Worm (Caenorhabditis elegans) whole organism, mixed stage, embryonic: ENCODE results near the gene Y48B6A.13.

Source experiments
- M03D4.4 ChIP-seq: sonication (generic microtip); optimal IDR thresholded peaks from 2 replicates; lab custom pipeline; 2017; ENCODE audit warnings: mild to moderate bottlenecking, missing genetic modification characterization, missing compliant biosample characterization
- bed-3 ChIP-seq: fragments of 200-800 bp; sonication (Bioruptor generic); optimal IDR thresholded peaks from 3 replicates; lab custom pipeline; 2018; ENCODE audit warnings: mild to moderate bottlenecking, missing genetic modification characterization, moderate library complexity, missing compliant biosample characterization
- blmp-1 ChIP-seq: fragments of 150-350 bp; optimal IDR thresholded peaks from 2 replicates; lab custom pipeline; 2014; ENCODE audit warnings: missing biosample characterization, missing genetic modification characterization
- ceh-39 ChIP-seq: fragments of 150-350 bp; optimal IDR thresholded peaks from 2 replicates; lab custom pipeline; 2014; ENCODE audit warnings: missing biosample characterization, missing genetic modification characterization
- ceh-43 ChIP-seq: fragments of 200-800 bp; sonication (Bioruptor generic); optimal IDR thresholded peaks from 2 replicates; lab custom pipeline; 2018; ENCODE audit warnings: mild to moderate bottlenecking, missing genetic modification characterization, moderate library complexity, missing compliant biosample characterization
- ceh-83 ChIP-seq: fragments of 200-800 bp; sonication (Bioruptor generic); optimal IDR thresholded peaks from 2 replicates; lab custom pipeline; 2018; ENCODE audit warnings: mild to moderate bottlenecking, missing genetic modification characterization, missing compliant biosample characterization
- ces-1 ChIP-seq: fragments of 150-350 bp; optimal IDR thresholded peaks from 2 replicates; lab custom pipeline; 2014; ENCODE audit warnings: missing biosample characterization, missing genetic modification reagents, missing genetic modification characterization
- cnd-1 ChIP-seq: fragments of 200-800 bp; sonication (Bioruptor generic); optimal IDR thresholded peaks from 2 replicates; lab custom pipeline; 2018; ENCODE audit warnings: mild to moderate bottlenecking, missing genetic modification characterization, missing compliant biosample characterization
- drap-1 ChIP-seq: fragments of 200-800 bp; sonication (Bioruptor generic); optimal IDR thresholded peaks from 3 replicates; lab custom pipeline; 2018; ENCODE audit warnings: mild to moderate bottlenecking, missing genetic modification characterization, missing compliant biosample characterization
- elt-1 ChIP-seq: sonication (generic microtip); optimal IDR thresholded peaks from 2 replicates; lab custom pipeline; 2017; ENCODE audit warnings: missing genetic modification characterization, mild to moderate bottlenecking, missing compliant biosample characterization, antibody characterized with exemption, moderate library complexity, borderline replicate concordance; ENCODE audit not compliant: insufficient read depth
- elt-3 ChIP-seq: fragments of 150-350 bp; optimal IDR thresholded peaks from 2 replicates; lab custom pipeline; 2014; ENCODE audit warnings: missing biosample characterization, missing genetic modification characterization
- flh-1 ChIP-seq: fragments of 200-800 bp; sonication (Bioruptor generic); optimal IDR thresholded peaks from 2 replicates; lab custom pipeline; 2018; ENCODE audit warnings: mild to moderate bottlenecking, missing genetic modification characterization, moderate library complexity, missing compliant biosample characterization
- ham-2 ChIP-seq: fragments of 200-800 bp; sonication (Bioruptor generic); optimal IDR thresholded peaks from 2 replicates; lab custom pipeline; 2018; ENCODE audit warnings: mild to moderate bottlenecking, missing genetic modification characterization, missing compliant biosample characterization
- hlh-1 ChIP-seq: fragments of 150-350 bp; optimal IDR thresholded peaks from 2 replicates; lab custom pipeline; 2014; ENCODE audit warnings: missing biosample characterization, missing genetic modification reagents, missing genetic modification characterization
- lin-13 ChIP-seq: fragments of 150-350 bp; optimal IDR thresholded peaks from 2 replicates; lab custom pipeline; 2014; ENCODE audit warnings: missing biosample characterization, missing genetic modification characterization
- lin-32 ChIP-seq: fragments of 200-800 bp; sonication (Bioruptor generic); optimal IDR thresholded peaks from 2 replicates; lab custom pipeline; 2018; ENCODE audit warnings: mild to moderate bottlenecking, missing genetic modification characterization, missing compliant biosample characterization
- lsy-2 ChIP-seq: fragments of 150-350 bp; optimal IDR thresholded peaks from 2 replicates; lab custom pipeline; 2014; ENCODE audit warnings: missing biosample characterization, missing genetic modification characterization
- mab-5 ChIP-seq: fragments of 150-350 bp; optimal IDR thresholded peaks from 2 replicates; lab custom pipeline; 2014; ENCODE audit warnings: missing biosample characterization, missing genetic modification characterization
- mep-1 ChIP-seq: fragments of 150-350 bp; optimal IDR thresholded peaks from 2 replicates; lab custom pipeline; 2017; ENCODE audit warnings: missing biosample characterization, missing genetic modification reagents, missing genetic modification characterization, inconsistent platforms
- mls-2 ChIP-seq: sonication (generic microtip); optimal IDR thresholded peaks from 2 replicates; lab custom pipeline; 2016; ENCODE audit warnings: mild to moderate bottlenecking, missing genetic modification characterization, moderate library complexity, missing compliant biosample characterization
- nhr-12 ChIP-seq: fragments of 150-350 bp; optimal IDR thresholded peaks from 2 replicates; lab custom pipeline; 2014; ENCODE audit warnings: missing biosample characterization, missing genetic modification characterization
- nhr-2 ChIP-seq: fragments of 150-350 bp; optimal IDR thresholded peaks from 2 replicates; lab custom pipeline; 2014; ENCODE audit warnings: missing biosample characterization, missing genetic modification characterization
- nhr-237 ChIP-seq: fragments of 150-350 bp; optimal IDR thresholded peaks from 2 replicates; lab custom pipeline; 2014; ENCODE audit warnings: missing biosample characterization, missing genetic modification characterization
- nhr-28 ChIP-seq: fragments of 150-350 bp; optimal IDR thresholded peaks from 2 replicates; lab custom pipeline; 2014; ENCODE audit warnings: missing biosample characterization, missing genetic modification characterization
- nhr-76 ChIP-seq: sonication (generic microtip); optimal IDR thresholded peaks from 2 replicates; lab custom pipeline; 2017; ENCODE audit warnings: missing biosample characterization, missing genetic modification characterization
- pha-4 ChIP-seq: fragments of 150-350 bp; optimal IDR thresholded peaks from 2 replicates; lab custom pipeline; 2018; ENCODE audit warnings: missing biosample characterization, missing genetic modification reagents, missing genetic modification characterization
- sem-2 ChIP-seq: fragments of 200-800 bp; sonication (Bioruptor generic); optimal IDR thresholded peaks from 2 replicates; lab custom pipeline; 2018; ENCODE audit warnings: mild to moderate bottlenecking, missing genetic modification characterization, missing compliant biosample characterization
- snpc-4 ChIP-seq: fragments of 150-350 bp; optimal IDR thresholded peaks from 2 replicates; lab custom pipeline; 2014; ENCODE audit warnings: missing biosample characterization, missing genetic modification characterization
- sptf-1 ChIP-seq: sonication (generic microtip); optimal IDR thresholded peaks from 2 replicates; lab custom pipeline; 2017; ENCODE audit warnings: mild to moderate bottlenecking, missing genetic modification characterization, moderate library complexity, missing compliant biosample characterization
- tbx-8 ChIP-seq: fragments of 200-800 bp; sonication (Bioruptor generic); optimal IDR thresholded peaks from 2 replicates; lab custom pipeline; 2018; ENCODE audit warnings: mild to moderate bottlenecking, missing genetic modification characterization, moderate library complexity, missing compliant biosample characterization
- unc-120 ChIP-seq: sonication (generic microtip); optimal IDR thresholded peaks from 2 replicates; lab custom pipeline; 2017; ENCODE audit warnings: missing genetic modification characterization, missing compliant biosample characterization; ENCODE audit not compliant: poor library complexity, severe bottlenecking
- unc-39 ChIP-seq: fragments of 150-350 bp; optimal IDR thresholded peaks from 2 replicates; lab custom pipeline; 2014; ENCODE audit warnings: missing biosample characterization, missing genetic modification characterization
- unc-62 ChIP-seq: fragments of 150-350 bp; optimal IDR thresholded peaks from 2 replicates; lab custom pipeline; 2014; ENCODE audit warnings: missing biosample characterization, missing genetic modification reagents, missing genetic modification characterization
- zip-8 ChIP-seq: fragments of 150-350 bp; optimal IDR thresholded peaks from 2 replicates; lab custom pipeline; 2014; ENCODE audit warnings: missing biosample characterization, missing genetic modification characterization
- ztf-11 ChIP-seq: fragments of 150-350 bp; optimal IDR thresholded peaks from 2 replicates; lab custom pipeline; 2014; ENCODE audit warnings: missing biosample characterization, missing genetic modification characterization

The Y48B6A.13 gene

DNA sequence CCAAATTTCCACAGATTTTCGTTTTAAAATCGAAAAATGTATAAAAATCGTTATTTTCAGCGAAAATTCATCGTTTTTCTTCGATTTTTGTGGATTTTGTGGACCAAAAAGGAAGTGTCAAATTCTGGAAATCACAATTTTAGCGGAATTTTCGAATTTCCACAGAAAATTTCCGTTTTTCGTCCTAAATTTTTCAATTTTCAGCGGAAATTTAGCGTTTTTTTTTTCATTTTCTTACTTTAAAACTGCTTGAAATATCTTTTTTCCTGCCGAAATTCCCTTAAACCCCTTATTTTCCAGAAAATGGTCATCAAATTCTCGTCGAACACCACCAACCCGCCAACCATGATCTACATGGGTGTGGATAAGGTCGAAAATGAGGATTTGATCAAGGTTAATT, 26.0 kb upstream of the Y48B6A.13 start, which contains the start of gene Y54G11A.2:
Gene Y54G11A.2 (plus strand): TSS at position 301 of the 400 bp plus-strand sequence.
- no peak for TF ChIP-seq unc-120 (tag; lab: Kevin White, UChicago)
- no peak for TF ChIP-seq mep-1
- no peak for TF ChIP-seq snpc-4 (tag; lab: Kevin White, UChicago)
- no peak for TF ChIP-seq elt-1 (tag; lab: Kevin White, UChicago)
- no peak for TF ChIP-seq hlh-1 (tag; lab: Kevin White, UChicago)
- TF ChIP-seq ces-1 = no peak

DNA sequence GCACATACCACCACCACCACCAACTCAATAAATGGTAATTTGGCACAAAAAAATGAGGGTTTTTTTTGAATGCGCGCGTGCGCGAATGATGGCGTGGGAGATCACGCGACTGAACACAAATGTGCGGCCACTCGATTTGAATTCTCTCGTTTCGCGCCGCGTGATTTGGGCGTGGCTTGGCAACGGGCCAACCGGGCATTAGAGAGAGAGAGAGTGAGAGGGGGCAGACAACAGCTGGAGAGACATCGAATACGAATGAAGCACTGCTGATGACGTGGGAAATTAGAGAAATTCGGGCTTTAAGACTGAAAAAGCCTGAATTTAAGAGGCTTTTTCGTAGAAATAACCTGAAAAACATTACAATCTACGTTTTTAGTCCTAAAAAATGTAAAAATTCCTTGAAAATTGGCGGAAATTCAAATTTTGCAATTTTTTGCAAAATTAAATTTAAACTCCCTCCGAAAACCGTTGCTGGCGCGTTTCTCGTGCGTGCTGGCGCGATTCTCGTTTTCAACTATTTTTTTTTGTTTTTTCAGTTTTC, 25.4 kb upstream of the Y48B6A.13 start:
- TF ChIP-seq bed-3 (GFP tag; lab: Kevin White, UChicago) = no peak
- peak; percentile 79 for TF ChIP-seq lsy-2
- TF ChIP-seq unc-120 (tag; lab: Kevin White, UChicago) = peak; percentile 75
- peak; percentile 70 for TF ChIP-seq lin-13 (tag; lab: Kevin White, UChicago)
- TF ChIP-seq snpc-4 (tag; lab: Kevin White, UChicago) = no peak
- peak; percentile 78 for TF ChIP-seq drap-1 (GFP tag; lab: Kevin White, UChicago)
- TF ChIP-seq tbx-8 = peak; percentile 75
- TF ChIP-seq sem-2 (GFP tag; lab: Kevin White, UChicago) = peak; percentile 19
- peak; percentile 94 for TF ChIP-seq ces-1
- peak; percentile 34 for TF ChIP-seq elt-1 (tag; lab: Kevin White, UChicago)
- peak; percentile 26 for TF ChIP-seq unc-62 (GFP tag; lab: Kevin White, UChicago)
- peak; percentile 87 for TF ChIP-seq pha-4 (tag; lab: Kevin White, UChicago)
- TF ChIP-seq zip-8 = no peak
- peak; percentile 64 for TF ChIP-seq M03D4.4 (tag; lab: Kevin White, UChicago)
- TF ChIP-seq nhr-76 = no peak
- peak; percentile 86 for TF ChIP-seq sptf-1 (tag; lab: Kevin White, UChicago)
- TF ChIP-seq hlh-1 (tag; lab: Kevin White, UChicago) = peak; percentile 7
- TF ChIP-seq nhr-2 = peak; percentile 31
- TF ChIP-seq mab-5 (tag; lab: Kevin White, UChicago) = no peak
- peak; percentile 8 for TF ChIP-seq flh-1 (GFP tag; lab: Kevin White, UChicago)
- TF ChIP-seq nhr-28 (tag; lab: Kevin White, UChicago) = peak; percentile 6
- TF ChIP-seq mep-1 = peak; percentile 44
- no peak for TF ChIP-seq elt-3 (tag; lab: Kevin White, UChicago)
- TF ChIP-seq nhr-237 = peak; percentile 53
- peak; percentile 1 for TF ChIP-seq nhr-12 (tag; lab: Kevin White, UChicago)
- peak; percentile 63 for TF ChIP-seq ztf-11
- peak; percentile 18 for TF ChIP-seq ham-2 (GFP tag; lab: Kevin White, UChicago)
- TF ChIP-seq mls-2 (tag; lab: Kevin White, UChicago) = peak; percentile 89
- peak; percentile 81 for TF ChIP-seq ceh-83 (GFP tag; lab: Kevin White, UChicago)
- peak; percentile 7 for TF ChIP-seq ceh-43
- TF ChIP-seq blmp-1 (tag; lab: Kevin White, UChicago) = peak; percentile 39
- TF ChIP-seq cnd-1 (tag; lab: Kevin White, UChicago) = peak; percentile 92
- peak; percentile 60 for TF ChIP-seq ceh-39 (tag; lab: Kevin White, UChicago)
- TF ChIP-seq unc-39 = peak; percentile 78
- peak; percentile 85 for TF ChIP-seq lin-32 (GFP tag; lab: Kevin White, UChicago)

DNA sequence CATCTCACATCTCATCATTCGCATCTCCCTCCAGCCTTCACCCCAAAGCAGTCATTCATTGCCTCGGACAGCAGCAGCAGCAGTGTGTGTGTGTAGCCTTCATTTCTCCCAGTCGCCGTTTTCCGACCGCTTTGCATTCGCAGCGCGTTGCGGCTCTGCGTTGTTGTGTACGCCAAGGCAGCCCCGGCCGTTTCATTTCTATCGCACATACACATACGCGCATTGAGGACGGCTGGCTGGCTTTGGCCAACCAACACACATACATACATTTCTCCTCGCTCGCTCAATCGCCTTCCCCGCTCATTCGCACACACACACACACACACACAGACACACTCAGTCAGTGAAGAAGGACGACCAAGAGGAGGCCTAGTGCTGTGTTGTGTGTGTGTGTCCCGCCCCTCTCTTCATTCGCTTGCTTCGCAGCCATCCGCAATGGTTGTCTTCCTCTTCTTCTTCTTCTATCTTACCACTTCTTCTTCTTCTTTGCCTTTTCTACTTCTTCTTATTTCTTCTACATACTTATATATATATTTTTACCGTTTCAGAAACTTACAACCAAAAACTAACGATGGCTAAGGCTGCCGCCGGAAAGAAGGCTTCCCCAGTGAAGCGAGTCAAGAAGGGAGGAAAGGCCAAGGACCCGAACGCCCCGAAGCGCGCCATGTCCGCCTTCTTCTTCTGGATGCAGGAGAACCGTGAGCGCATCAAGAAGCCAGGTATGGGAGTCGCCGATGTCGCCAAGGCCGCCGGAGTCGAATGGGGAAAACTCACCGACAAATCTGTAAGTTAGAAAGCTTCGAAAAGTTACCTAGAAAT, 24.3 kb upstream of the Y48B6A.13 start, which contains the start of gene hmg-1.1:
Gene hmg-1.1 (plus strand): TSS at position 549 of the 819 bp plus-strand sequence.
- no peak for TF ChIP-seq unc-39
- no peak for TF ChIP-seq nhr-2
- TF ChIP-seq ceh-43 = no peak
- peak; percentile 41 for TF ChIP-seq ztf-11
- TF ChIP-seq cnd-1 (tag; lab: Kevin White, UChicago) = peak; percentile 73
- TF ChIP-seq nhr-28 (tag; lab: Kevin White, UChicago) = no peak
- TF ChIP-seq mls-2 (tag; lab: Kevin White, UChicago) = peak; percentile 90
- TF ChIP-seq bed-3 (GFP tag; lab: Kevin White, UChicago) = peak; percentile 9
- TF ChIP-seq sptf-1 (tag; lab: Kevin White, UChicago) = peak; percentile 78
- TF ChIP-seq drap-1 (GFP tag; lab: Kevin White, UChicago) = peak; percentile 83
- TF ChIP-seq flh-1 (GFP tag; lab: Kevin White, UChicago) = peak; percentile 53
- peak; percentile 65 for TF ChIP-seq nhr-237
- peak; percentile 81 for TF ChIP-seq M03D4.4 (tag; lab: Kevin White, UChicago)
- no peak for TF ChIP-seq snpc-4 (tag; lab: Kevin White, UChicago)
- TF ChIP-seq elt-1 (tag; lab: Kevin White, UChicago) = no peak
- TF ChIP-seq nhr-12 (tag; lab: Kevin White, UChicago) = no peak
- no peak for TF ChIP-seq ceh-83 (GFP tag; lab: Kevin White, UChicago)
- peak; percentile 62 for TF ChIP-seq hlh-1 (tag; lab: Kevin White, UChicago)
- peak; percentile 26 for TF ChIP-seq lsy-2
- TF ChIP-seq nhr-76 = peak; percentile 52
- no peak for TF ChIP-seq elt-3 (tag; lab: Kevin White, UChicago)
- TF ChIP-seq lin-32 (GFP tag; lab: Kevin White, UChicago) = peak; percentile 50
- peak; percentile 97 for TF ChIP-seq ham-2 (GFP tag; lab: Kevin White, UChicago)
- TF ChIP-seq lin-13 (tag; lab: Kevin White, UChicago) = peak; percentile 84
- no peak for TF ChIP-seq blmp-1 (tag; lab: Kevin White, UChicago)
- TF ChIP-seq mab-5 (tag; lab: Kevin White, UChicago) = no peak
- TF ChIP-seq zip-8 = no peak
- peak; percentile 54 for TF ChIP-seq sem-2 (GFP tag; lab: Kevin White, UChicago)
- TF ChIP-seq unc-120 (tag; lab: Kevin White, UChicago) = peak; percentile 97
- no peak for TF ChIP-seq tbx-8
- peak; percentile 25 for TF ChIP-seq unc-62 (GFP tag; lab: Kevin White, UChicago)
- TF ChIP-seq mep-1 = peak; percentile 63
- peak; percentile 77 for TF ChIP-seq pha-4 (tag; lab: Kevin White, UChicago)
- TF ChIP-seq ces-1 = peak; percentile 22
- TF ChIP-seq ceh-39 (tag; lab: Kevin White, UChicago) = no peak
